Fruit fly (Drosophila melanogaster) whole organism, embryonic: ENCODE data around the gene CG13137.

Experiments used
- Ada2b ChIP-seq: fragments of 200-800 bp; sonication (Bioruptor generic); IDR thresholded peaks from 2 replicates; pipeline ENCODE4 v1.3.6; 2022; ENCODE audit warnings: missing biosample characterization, missing genetic modification characterization
- Aef1 ChIP-seq: fragments of 200-800 bp; sonication (Bioruptor generic); IDR thresholded peaks from 3 replicates; pipeline ENCODE4 v1.3.6; 2022; ENCODE audit warnings: missing biosample characterization, missing genetic modification characterization
- Atf-2 ChIP-seq: fragments of 200-800 bp; sonication (Bioruptor generic); optimal IDR thresholded peaks from 2 replicates; lab custom pipeline; 2016; ENCODE audit warnings: missing biosample characterization, missing genetic modification characterization
- BtbVII ChIP-seq: fragments of 200-800 bp; sonication (Bioruptor generic); optimal IDR thresholded peaks from 3 replicates; lab custom pipeline; 2017; ENCODE audit warnings: missing biosample characterization, mild to moderate bottlenecking, missing genetic modification characterization
- CG10147 ChIP-seq: fragments of 200-800 bp; sonication (Bioruptor generic); optimal IDR thresholded peaks from 2 replicates; lab custom pipeline; 2019; ENCODE audit warnings: missing biosample characterization, mild to moderate bottlenecking, missing genetic modification characterization, moderate library complexity
- CG10654 ChIP-seq: fragments of 200-800 bp; sonication (Bioruptor generic); optimal IDR thresholded peaks from 2 replicates; lab custom pipeline; 2016; ENCODE audit warnings: missing biosample characterization, missing genetic modification characterization
- CG11696 ChIP-seq: fragments of 200-800 bp; sonication (Bioruptor generic); IDR thresholded peaks from 2 replicates; pipeline ENCODE4 v1.3.6; 2022; ENCODE audit warnings: missing biosample characterization, missing genetic modification characterization
- CG12236 ChIP-seq: fragments of 200-800 bp; sonication (Bioruptor generic); optimal IDR thresholded peaks from 2 replicates; lab custom pipeline; 2016; ENCODE audit warnings: missing biosample characterization, missing genetic modification characterization
- CG15514 ChIP-seq: fragments of 200-800 bp; sonication (Bioruptor generic); optimal IDR thresholded peaks from 3 replicates; lab custom pipeline; 2017; ENCODE audit warnings: missing biosample characterization, missing genetic modification characterization, mild to moderate bottlenecking, moderate library complexity, missing genetic modification reagents
- CG17568 ChIP-seq: fragments of 200-800 bp; sonication (Bioruptor generic); optimal IDR thresholded peaks from 2 replicates; lab custom pipeline; 2018; ENCODE audit warnings: missing biosample characterization, mild to moderate bottlenecking, missing genetic modification characterization, moderate library complexity
- CG17829 ChIP-seq: fragments of 200-800 bp; optimal IDR thresholded peaks from 2 replicates; lab custom pipeline; 2019; ENCODE audit warnings: missing biosample characterization, mild to moderate bottlenecking, missing genetic modification characterization, moderate library complexity
- CG18011 ChIP-seq: fragments of 200-800 bp; sonication (Bioruptor generic); optimal IDR thresholded peaks from 2 replicates; lab custom pipeline; 2017; ENCODE audit warnings: missing biosample characterization, missing genetic modification characterization, mild to moderate bottlenecking, moderate library complexity, missing genotype
- CG3281 ChIP-seq: fragments of 200-800 bp; sonication (Bioruptor generic); optimal IDR thresholded peaks from 3 replicates; lab custom pipeline; 2017; ENCODE audit warnings: missing biosample characterization, mild to moderate bottlenecking, missing genetic modification characterization
- CG4328 ChIP-seq: fragments of 200-800 bp; sonication (Bioruptor generic); optimal IDR thresholded peaks from 3 replicates; lab custom pipeline; 2017; ENCODE audit warnings: missing biosample characterization, missing genetic modification reagents, missing genetic modification characterization
- CG43689 ChIP-seq: fragments of 200-800 bp; sonication (Bioruptor generic); IDR thresholded peaks from 2 replicates; pipeline ENCODE4 v1.3.6; 2022; ENCODE audit warnings: missing biosample characterization, missing genetic modification characterization
- CG6689 ChIP-seq: fragments of 200-800 bp; sonication (Bioruptor generic); IDR thresholded peaks from 2 replicates; pipeline ENCODE4 v1.3.6; 2022; ENCODE audit warnings: missing biosample characterization, missing genetic modification characterization
- CG6813 ChIP-seq: fragments of 200-800 bp; sonication (Bioruptor generic); optimal IDR thresholded peaks from 2 replicates; lab custom pipeline; 2017; ENCODE audit warnings: missing biosample characterization, missing genetic modification characterization, mild to moderate bottlenecking, moderate library complexity, missing genetic modification reagents
- CG7786 ChIP-seq: fragments of 200-800 bp; sonication (Bioruptor generic); optimal IDR thresholded peaks from 2 replicates; lab custom pipeline; 2016; ENCODE audit warnings: missing biosample characterization, missing genetic modification characterization
- CG7963 ChIP-seq: fragments of 200-800 bp; sonication (Bioruptor generic); IDR thresholded peaks from 3 replicates; pipeline ENCODE4 v1.3.6; 2022; ENCODE audit warnings: missing biosample characterization, missing genetic modification characterization; ENCODE audit not compliant: partially characterized antibody
- Dbx ChIP-seq: fragments of 200-800 bp; sonication (Bioruptor generic); IDR thresholded peaks from 3 replicates; pipeline ENCODE4 v1.3.6; 2022; ENCODE audit warnings: missing biosample characterization, missing genetic modification characterization
- Dll ChIP-seq: fragments of 200-800 bp; sonication (Bioruptor generic); IDR thresholded peaks from 4 replicates; pipeline ENCODE4 v1.3.6; 2022; ENCODE audit warnings: missing biosample characterization, missing genetic modification characterization; ENCODE audit not compliant: partially characterized antibody
- Gsc ChIP-seq: fragments of 200-800 bp; sonication (Bioruptor generic); IDR thresholded peaks from 2 replicates; pipeline ENCODE4 v1.3.6; 2022; ENCODE audit warnings: missing biosample characterization, missing genetic modification characterization
- HmgD ChIP-seq: fragments of 200-800 bp; sonication (Bioruptor generic); optimal IDR thresholded peaks from 3 replicates; lab custom pipeline; 2016; ENCODE audit warnings: missing biosample characterization, missing genetic modification characterization
- Hsf ChIP-seq: fragments of 200-800 bp; sonication (Bioruptor generic); optimal IDR thresholded peaks from 3 replicates; lab custom pipeline; 2016; ENCODE audit warnings: missing biosample characterization, missing genetic modification characterization
- Mrtf ChIP-seq: fragments of 200-800 bp; sonication (Bioruptor generic); IDR thresholded peaks from 3 replicates; pipeline ENCODE4 v1.3.6; 2022; ENCODE audit warnings: missing biosample characterization, missing genetic modification characterization
- Nf-YC ChIP-seq: fragments of 200-800 bp; optimal IDR thresholded peaks from 3 replicates; lab custom pipeline; 2019; ENCODE audit warnings: missing biosample characterization, mild to moderate bottlenecking, missing genetic modification characterization, moderate library complexity
- NfI ChIP-seq: fragments of 200-800 bp; sonication (Bioruptor generic); optimal IDR thresholded peaks from 3 replicates; lab custom pipeline; 2018; ENCODE audit warnings: missing biosample characterization, mild to moderate bottlenecking, missing genetic modification characterization, moderate library complexity
- Opbp ChIP-seq: fragments of 200-800 bp; sonication (Bioruptor generic); IDR thresholded peaks from 3 replicates; pipeline ENCODE4 v1.3.6; 2022; ENCODE audit warnings: missing biosample characterization, missing genetic modification characterization; ENCODE audit not compliant: partially characterized antibody
- Ravus ChIP-seq: fragments of 200-800 bp; sonication (Bioruptor generic); IDR thresholded peaks from 2 replicates; pipeline ENCODE4 v1.3.6; 2022; ENCODE audit warnings: missing biosample characterization, missing genetic modification characterization
- Rx ChIP-seq: fragments of 200-800 bp; sonication (Bioruptor generic); IDR thresholded peaks from 2 replicates; pipeline ENCODE4 v1.3.6; 2022; ENCODE audit warnings: missing biosample characterization, missing genetic modification characterization
- Usf ChIP-seq: fragments of 200-800 bp; sonication (Bioruptor generic); optimal IDR thresholded peaks from 2 replicates; lab custom pipeline; 2017; ENCODE audit warnings: missing genotype, missing biosample characterization, missing genetic modification characterization
- aop ChIP-seq: fragments of 200-800 bp; sonication (Bioruptor generic); IDR thresholded peaks from 2 replicates; pipeline ENCODE4 v1.3.6; 2022; ENCODE audit warnings: missing biosample characterization, missing genetic modification characterization
- ap ChIP-seq: fragments of 200-800 bp; sonication (Bioruptor generic); IDR thresholded peaks from 2 replicates; pipeline ENCODE4 v1.3.6; 2022; ENCODE audit warnings: missing biosample characterization, missing genetic modification characterization
- bcd ChIP-seq: fragments of 200-800 bp; sonication (Bioruptor generic); optimal IDR thresholded peaks from 2 replicates; lab custom pipeline; 2017; ENCODE audit warnings: missing biosample characterization, mild to moderate bottlenecking, missing genetic modification characterization
- bigmax ChIP-seq: fragments of 200-800 bp; sonication (Bioruptor generic); optimal IDR thresholded peaks from 2 replicates; lab custom pipeline; 2018; ENCODE audit warnings: missing biosample characterization, mild to moderate bottlenecking, missing genetic modification characterization
- crol ChIP-seq: fragments of 200-800 bp; sonication (Bioruptor generic); IDR thresholded peaks from 2 replicates; pipeline ENCODE4 v1.3.6; 2022; ENCODE audit warnings: missing biosample characterization, missing genetic modification characterization
- dimm ChIP-seq: fragments of 200-800 bp; sonication (Bioruptor generic); IDR thresholded peaks from 2 replicates; pipeline ENCODE4 v1.3.6; 2022; ENCODE audit warnings: missing biosample characterization, missing genetic modification characterization
- gt ChIP-seq: fragments of 200-800 bp; sonication (Bioruptor generic); IDR thresholded peaks from 2 replicates; pipeline ENCODE4 v1.3.6; 2022; ENCODE audit warnings: missing biosample characterization, missing genetic modification characterization
- ham ChIP-seq: fragments of 200-800 bp; sonication (Bioruptor generic); IDR thresholded peaks from 2 replicates; pipeline ENCODE4 v1.3.6; 2022; ENCODE audit warnings: missing biosample characterization, missing genetic modification characterization
- hb ChIP-seq: fragments of 200-800 bp; sonication (Bioruptor generic); IDR thresholded peaks from 3 replicates; pipeline ENCODE4 v1.3.6; 2022; ENCODE audit warnings: missing biosample characterization, missing genetic modification characterization; ENCODE audit not compliant: partially characterized antibody
- kah ChIP-seq: fragments of 200-800 bp; sonication (Bioruptor generic); optimal IDR thresholded peaks from 2 replicates; lab custom pipeline; 2018; ENCODE audit warnings: missing biosample characterization, mild to moderate bottlenecking, missing genetic modification characterization
- lov ChIP-seq, 2 experiments: fragments of 200-800 bp in 1 of 2; fragments of >200 bp in 1 of 2; sonication (Bioruptor generic) in 1 of 2; IDR thresholded peaks in 1 of 2; optimal IDR thresholded peaks in 1 of 2; 2 replicates in 1 of 2; 3 replicates in 1 of 2; pipeline versions ENCODE4 v1.3.6 to Lab custom; 2017 to 2022; ENCODE audit warnings: missing biosample characterization in 1 of 2, missing genetic modification characterization in 1 of 2
- nmo ChIP-seq: fragments of 200-800 bp; sonication (Bioruptor generic); optimal IDR thresholded peaks from 2 replicates; lab custom pipeline; 2018; ENCODE audit warnings: missing biosample characterization, mild to moderate bottlenecking, missing genetic modification characterization, moderate library complexity
- nom ChIP-seq: fragments of 200-800 bp; sonication (Bioruptor generic); optimal IDR thresholded peaks from 2 replicates; lab custom pipeline; 2017; ENCODE audit warnings: missing biosample characterization, missing genetic modification characterization, mild to moderate bottlenecking, moderate library complexity, missing genetic modification reagents
- pan ChIP-seq, 4 experiments: fragments of >200 bp in 3 of 4; fragments of 200-800 bp in 1 of 4; sonication (Bioruptor generic) in 1 of 4; optimal IDR thresholded peaks in 3 of 4; IDR thresholded peaks in 1 of 4; 2 replicates each; pipeline versions ENCODE4 v1.3.6 to Lab custom; 2017 to 2022; ENCODE audit warnings: missing biosample characterization in 2 of 4, missing genetic modification characterization in 2 of 4, mixed read lengths in 1 of 4
- pho ChIP-seq: fragments of 200-800 bp; sonication (Bioruptor generic); optimal IDR thresholded peaks from 2 replicates; lab custom pipeline; 2016; ENCODE audit warnings: missing biosample characterization, missing genetic modification characterization
- shn ChIP-seq: fragments of 200-800 bp; sonication (Bioruptor generic); optimal IDR thresholded peaks from 3 replicates; lab custom pipeline; 2016; ENCODE audit warnings: missing biosample characterization, missing genetic modification characterization
- slbo ChIP-seq: fragments of 200-800 bp; sonication (Bioruptor generic); IDR thresholded peaks from 2 replicates; pipeline ENCODE4 v1.3.6; 2022; ENCODE audit warnings: missing biosample characterization, missing genetic modification characterization
- sob ChIP-seq: fragments of 200-800 bp; sonication (Bioruptor generic); IDR thresholded peaks from 2 replicates; pipeline ENCODE4 v1.3.6; 2022; ENCODE audit warnings: missing biosample characterization, missing genetic modification characterization
- sug ChIP-seq: fragments of 200-800 bp; optimal IDR thresholded peaks from 2 replicates; lab custom pipeline; 2019; ENCODE audit warnings: missing biosample characterization, mild to moderate bottlenecking, missing genetic modification characterization, moderate library complexity
- trh ChIP-seq: fragments of 200-800 bp; sonication (Bioruptor generic); optimal IDR thresholded peaks from 2 replicates; lab custom pipeline; 2016; ENCODE audit warnings: missing biosample characterization, missing genetic modification characterization

CG13137 gene

dm6 chr2L:10143334-10143733 lies 29.2 kb upstream of the CG13137 start (continued):
- TF ChIP-seq bcd (GFP tag; lab: Kevin White, UChicago) (peak; percentile 37), Ravus (GFP tag; lab: Robert Waterston, UW) (no peak), kah (GFP tag; lab: Kevin White, UChicago) (peak; percentile 56), CG17568 (GFP tag; lab: Kevin White, UChicago) (no peak), Mrtf (GFP tag; lab: Robert Waterston, UW) (no peak), CG18011 (no peak), aop (GFP tag; lab: Robert Waterston, UW) (no peak), CG3281 (GFP tag; lab: Kevin White, UChicago) (peak; percentile 86), CG11696 (no peak), CG43689 (no peak), CG10654 (no peak), pan (optimal IDR thresholded peaks at IDR 0.05; lab: Kevin White, UChicago) (no peak), pan (GFP tag; optimal IDR thresholded peaks at IDR 0.05 in 1 of 2, IDR thresholded peaks at IDR 0.05 in 1 of 2) (no peak), nmo (peak; percentile 43), hb (GFP tag; lab: Robert Waterston, UW) (no peak), bigmax (GFP tag; lab: Kevin White, UChicago) (peak; percentile 23), CG17829 (tag; lab: Kevin White, UChicago) (peak; percentile 28), CG4328 (peak; percentile 26), ham (GFP tag; lab: Robert Waterston, UW) (no peak), Dll (no peak), Atf-2 (GFP tag; lab: Kevin White, UChicago) (no peak), gt (GFP tag; lab: Robert Waterston, UW) (no peak), Nf-YC (peak; percentile 44), Dbx (GFP tag; lab: Robert Waterston, UW) (no peak), CG10147 (peak; percentile 59), HmgD (GFP tag; lab: Kevin White, UChicago) (no peak), Ada2b (GFP tag; lab: Robert Waterston, UW) (no peak), slbo (GFP tag; lab: Robert Waterston, UW) (no peak), sug (tag; lab: Kevin White, UChicago) (peak; percentile 36), Aef1 (GFP tag; lab: Robert Waterston, UW) (no peak), CG6689 (GFP tag; lab: Robert Waterston, UW) (no peak), pho (no peak), CG12236 (no peak), Opbp (no peak), crol (no peak), nom (GFP tag; lab: Kevin White, UChicago) (no peak), CG7786 (GFP tag; lab: Kevin White, UChicago) (no peak), Gsc (no peak), CG7963 (GFP tag; lab: Robert Waterston, UW) (no peak), BtbVII (GFP tag; lab: Kevin White, UChicago) (peak; percentile 75), lov (optimal IDR thresholded peaks at IDR 0.05; lab: Kevin White, UChicago) (no peak), lov (GFP tag; IDR thresholded peaks at IDR 0.05; lab: Robert Waterston, UW) (no peak), dimm (GFP tag; lab: Robert Waterston, UW) (no peak), ap (GFP tag; lab: Robert Waterston, UW) (no peak), NfI (no peak), Rx (GFP tag; lab: Robert Waterston, UW) (0 out of 2 replicates have a peak, but pooled peaks have one; percentile 34), Hsf (no peak), CG15514 (GFP tag; lab: Kevin White, UChicago) (peak; percentile 58), Usf (GFP tag; lab: Kevin White, UChicago) (no peak), CG6813 (GFP tag; lab: Kevin White, UChicago) (peak; percentile 37), shn (GFP tag; lab: Kevin White, UChicago) (no peak), trh (no peak), sob (GFP tag; lab: Robert Waterston, UW) (no peak)
